Fruit fly (Drosophila melanogaster): Measurements from ENCODE around the gene Cp15.

The Cp15 gene

dm6 chr3L:8765969-8766538 is 37.8 kb downstream of the Cp15 start (continued):
- TF ChIP-seq Sox15 (GFP tag; optimal IDR thresholded peaks at IDR 0.05), result peak; percentile 99
- peak; percentile 97 for TF ChIP-seq pdm3 (GFP tag; optimal IDR thresholded peaks at IDR 0.05)
- TF ChIP-seq CG3032 (tag; optimal IDR thresholded peaks at IDR 0.05), result peak; percentile 99
- peak; percentile 98 for TF ChIP-seq Ets21C (GFP tag; optimal IDR thresholded peaks at IDR 0.05)
- peak; percentile 94 for TF ChIP-seq CG15336 (GFP tag; IDR thresholded peaks at IDR 0.05)
- TF ChIP-seq CG10669 (GFP tag; optimal IDR thresholded peaks at IDR 0.05), result peak; percentile 93
- TF ChIP-seq svp (GFP tag), result peak; percentile 99
- peak; percentile 94 for TF ChIP-seq Blimp-1 (GFP tag; optimal IDR thresholded peaks at IDR 0.05)
- peak; percentile 39 for TF ChIP-seq Hr38 (GFP tag; optimal IDR thresholded peaks at IDR 0.05)
- peak; percentile 95 for TF ChIP-seq CG11294 (GFP tag; IDR thresholded peaks at IDR 0.05)
- TF ChIP-seq Smox (GFP tag; optimal IDR thresholded peaks at IDR 0.05), result peak; percentile 99
- peak; percentile 80 for TF ChIP-seq CG9139 (GFP tag; optimal IDR thresholded peaks at IDR 0.05)
- peak; percentile 98 for TF ChIP-seq CG6792 (GFP tag; optimal IDR thresholded peaks at IDR 0.05)
- TF ChIP-seq CG34406 (GFP tag; optimal IDR thresholded peaks at IDR 0.05), result peak; percentile 98
- peak; percentile 96 for TF ChIP-seq dac (GFP tag; optimal IDR thresholded peaks at IDR 0.05)
- TF ChIP-seq CG6854 (GFP tag; optimal IDR thresholded peaks at IDR 0.05), result peak; percentile 96
- peak; percentile 98 for TF ChIP-seq CG1621 (tag; optimal IDR thresholded peaks at IDR 0.05)
- TF ChIP-seq CG8319 (GFP tag; optimal IDR thresholded peaks at IDR 0.05), result peak; percentile 94
- peak; percentile 98 for TF ChIP-seq topi (GFP tag; optimal IDR thresholded peaks at IDR 0.05)
- TF ChIP-seq achi (GFP tag; optimal IDR thresholded peaks at IDR 0.05), result peak; percentile 96
- TF ChIP-seq OdsH (GFP tag; optimal IDR thresholded peaks at IDR 0.05), result peak; percentile 99
- peak; percentile 97 for TF ChIP-seq CG32006 (GFP tag; optimal IDR thresholded peaks at IDR 0.05)
- TF ChIP-seq Sox14 (GFP tag; optimal IDR thresholded peaks at IDR 0.05), result peak; percentile 99

- TF ChIP-seq CG6808 (GFP tag; optimal IDR thresholded peaks at IDR 0.05) (peak; percentile 72), cyc (GFP tag; optimal IDR thresholded peaks at IDR 0.05) (peak; percentile 56), dsx (GFP tag; optimal IDR thresholded peaks at IDR 0.05; ENCODE audit: poor library complexity, severe bottlenecking) (peak; percentile 47), achi (GFP tag; optimal IDR thresholded peaks at IDR 0.05) (peak; percentile 57), svp (GFP tag) (peak; percentile 80), CG6163 (GFP tag; IDR thresholded peaks at IDR 0.05) (peak; percentile 65), CG34406 (GFP tag; optimal IDR thresholded peaks at IDR 0.05) (peak; percentile 65), salr (GFP tag; optimal IDR thresholded peaks at IDR 0.05) (peak; percentile 17 to 63), Hr38 (GFP tag; optimal IDR thresholded peaks at IDR 0.05) (no peak), CG8119 (GFP tag; IDR thresholded peaks at IDR 0.05) (peak; percentile 74), CG15336 (GFP tag; IDR thresholded peaks at IDR 0.05) (peak; percentile 62), CG10669 (GFP tag; optimal IDR thresholded peaks at IDR 0.05) (peak; percentile 69), CG32006 (GFP tag; optimal IDR thresholded peaks at IDR 0.05) (peak; percentile 84), fkh (GFP tag; optimal IDR thresholded peaks at IDR 0.05) (no peak), CG10631 (GFP tag; optimal IDR thresholded peaks at IDR 0.05) (peak; percentile 66), CG6854 (GFP tag; optimal IDR thresholded peaks at IDR 0.05) (no peak), CG11902 (GFP tag; optimal IDR thresholded peaks at IDR 0.05) (peak; percentile 63), CG7368 (GFP tag; optimal IDR thresholded peaks at IDR 0.05) (peak; percentile 58), CG6276 (GFP tag; optimal IDR thresholded peaks at IDR 0.05) (peak; percentile 74), CG8632 (GFP tag; optimal IDR thresholded peaks at IDR 0.05) (peak; percentile 59), Sox102F (GFP tag; optimal IDR thresholded peaks at IDR 0.05) (peak; percentile 62), CG11762 (GFP tag; optimal IDR thresholded peaks at IDR 0.05; ENCODE audit: insufficient read depth) (peak; percentile 67), esn (GFP tag; optimal IDR thresholded peaks at IDR 0.05) (peak; percentile 70), ss (GFP tag; optimal IDR thresholded peaks at IDR 0.05) (peak; percentile 35 to 71), pdm3 (GFP tag; optimal IDR thresholded peaks at IDR 0.05) (peak; percentile 76), acj6 (GFP tag; optimal IDR thresholded peaks at IDR 0.05) (peak; percentile 73), dac (GFP tag; optimal IDR thresholded peaks at IDR 0.05) (peak; percentile 36), Met (GFP tag; optimal IDR thresholded peaks at IDR 0.05) (peak; percentile 69), Smox (GFP tag; optimal IDR thresholded peaks at IDR 0.05) (peak; percentile 49), CG3032 (tag; optimal IDR thresholded peaks at IDR 0.05) (peak; percentile 69), CG6792 (GFP tag; optimal IDR thresholded peaks at IDR 0.05) (peak; percentile 68), Sox15 (GFP tag; optimal IDR thresholded peaks at IDR 0.05) (peak; percentile 73), Ets96B (tag; optimal IDR thresholded peaks at IDR 0.05) (peak; percentile 72), fd59A (GFP tag; optimal IDR thresholded peaks at IDR 0.05) (peak; percentile 72), Sox14 (GFP tag; optimal IDR thresholded peaks at IDR 0.05) (peak; percentile 75), CG31627 (GFP tag; optimal IDR thresholded peaks at IDR 0.05) (peak; percentile 72), CG4318 (GFP tag; optimal IDR thresholded peaks at IDR 0.05) (peak; percentile 61), fd85E (GFP tag; optimal IDR thresholded peaks at IDR 0.05) (no peak), CG11294 (GFP tag; IDR thresholded peaks at IDR 0.05) (peak; percentile 24; the same call in 1 of the 2 replicates)
These were observed 39.6 kb downstream of the Cp15 start for dm6 chr3L:8767876-8768275.
